Worm (Caenorhabditis elegans): Measurements from ENCODE around the gene F09A5.3.

ce11 chrX:13162351-13163038, 21.1 kb downstream of the F09A5.3 start:
- no peak for TF ChIP-seq ref-1 (GFP tag; conservative IDR thresholded peaks at IDR 0.05)
- no peak for TF ChIP-seq ztf-29 (GFP tag; IDR thresholded peaks at IDR 0.05)
- TF ChIP-seq klf-2 (GFP tag; conservative IDR thresholded peaks at IDR 0.05): no peak
- no peak for TF ChIP-seq flt-1 (GFP tag; IDR thresholded peaks at IDR 0.05)
- TF ChIP-seq ztf-23 (GFP tag; IDR thresholded peaks at IDR 0.05): no peak
- no peak for TF ChIP-seq tab-1 (GFP tag; IDR thresholded peaks at IDR 0.05)
- no peak for TF ChIP-seq cog-1 (tag; optimal IDR thresholded peaks at IDR 0.05)
- no peak for TF ChIP-seq med-1 (GFP tag; optimal IDR thresholded peaks at IDR 0.05; ENCODE audit: insufficient read depth)

All from whole organism, midembryonic.